Worm (Caenorhabditis elegans): ENCODE data around the gene Y57G11B.6.

- TF ChIP-seq nhr-237 (tag; optimal IDR thresholded peaks at IDR 0.05) (no peak), sem-2 (GFP tag; optimal IDR thresholded peaks at IDR 0.05) (no peak), lin-13 (tag; optimal IDR thresholded peaks at IDR 0.05) (no peak), ceh-43 (GFP tag; optimal IDR thresholded peaks at IDR 0.05) (no peak), ces-1 (GFP tag; optimal IDR thresholded peaks at IDR 0.05) (no peak)
Measured at ce11 chrIV:14549308-14549707, 5.4 kb downstream of the Y57G11B.6 start, which contains the start of gene T27E7.9.
